Fruit fly (Drosophila melanogaster): ENCODE data around the gene CG4998.
A peak's percentile ranks its signal among the peaks of the same experiment; 100 is the strongest.

Gene CG4998

DNA sequence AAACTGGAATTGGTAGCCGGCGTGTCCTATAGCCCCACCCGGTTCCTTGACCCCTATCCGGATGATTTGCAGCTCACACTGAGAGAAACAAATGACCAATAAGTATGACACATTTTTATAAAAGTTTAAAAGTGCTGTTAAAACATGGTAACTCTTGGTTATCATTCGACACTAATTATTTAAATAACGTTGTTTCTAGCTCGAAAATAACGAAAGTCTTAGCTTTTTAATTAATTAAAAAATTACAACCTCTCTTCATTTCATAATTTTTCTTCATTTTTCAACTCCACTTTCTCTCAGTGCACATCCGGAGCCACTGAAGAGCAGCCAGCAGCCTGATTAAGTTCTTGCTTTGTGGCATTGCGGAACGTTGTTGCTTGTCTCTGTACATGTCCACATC, 25.4 kb downstream of the CG4998 start:
- TF ChIP-seq CrebA (GFP tag; optimal IDR thresholded peaks at IDR 0.05; ENCODE audit: borderline replicate concordance) (no peak), Myc (optimal IDR thresholded peaks at IDR 0.05) (no peak), OdsH (GFP tag; optimal IDR thresholded peaks at IDR 0.05) (peak; percentile 81), dl (GFP tag; optimal IDR thresholded peaks at IDR 0.05; ENCODE audit: insufficient read depth in 1 of 2, partially characterized antibody in 2 of 2) (no peak), woc (GFP tag; optimal IDR thresholded peaks at IDR 0.05) (peak; percentile 67), dmrt93B (GFP tag; optimal IDR thresholded peaks at IDR 0.05) (peak; percentile 56), jim (GFP tag; optimal IDR thresholded peaks at IDR 0.05) (no peak), Sp1 (GFP tag; optimal IDR thresholded peaks at IDR 0.05) (peak; percentile 78), Vsx2 (GFP tag; optimal IDR thresholded peaks at IDR 0.05; ENCODE audit: partially characterized antibody) (no peak), lola (GFP tag; optimal IDR thresholded peaks at IDR 0.05) (no peak), psq (GFP tag; optimal IDR thresholded peaks at IDR 0.05) (peak; percentile 66), Dif (GFP tag; optimal IDR thresholded peaks at IDR 0.05; ENCODE audit: partially characterized antibody) (no peak), CG9705 (GFP tag; optimal IDR thresholded peaks at IDR 0.05) (peak; percentile 39), ey (GFP tag; optimal IDR thresholded peaks at IDR 0.05) (peak; percentile 69), Hr78 (GFP tag; optimal IDR thresholded peaks at IDR 0.05) (no peak), Jra (GFP tag; optimal IDR thresholded peaks at IDR 0.05) (no peak), h (GFP tag; optimal IDR thresholded peaks at IDR 0.05) (peak; percentile 83), sage (GFP tag; optimal IDR thresholded peaks at IDR 0.05) (no peak), Mio (GFP tag; optimal IDR thresholded peaks at IDR 0.05) (no peak), HLH106 (tag; optimal IDR thresholded peaks at IDR 0.05) (peak; percentile 82), Hnf4 (GFP tag; optimal IDR thresholded peaks at IDR 0.05) (peak; percentile 65), dsf (GFP tag; optimal IDR thresholded peaks at IDR 0.05; ENCODE audit: borderline replicate concordance) (no peak), Dfd (GFP tag; optimal IDR thresholded peaks at IDR 0.05) (no peak), foxo (GFP tag; optimal IDR thresholded peaks at IDR 0.05) (peak in 1 of 2 experiments; percentile 78), tai (GFP tag; optimal IDR thresholded peaks at IDR 0.05) (no peak), fru (GFP tag; optimal IDR thresholded peaks at IDR 0.05) (peak; percentile 81), brk (GFP tag; optimal IDR thresholded peaks at IDR 0.05) (peak; percentile 27), rgr (GFP tag; optimal IDR thresholded peaks at IDR 0.05) (peak; percentile 70), CG32264 (GFP tag; optimal IDR thresholded peaks at IDR 0.05) (peak; percentile 25), br (GFP tag; optimal IDR thresholded peaks at IDR 0.05) (peak; percentile 73), sv (GFP tag; optimal IDR thresholded peaks at IDR 0.05) (no peak), Abd-B (GFP tag; optimal IDR thresholded peaks at IDR 0.05) (no peak)

DNA sequence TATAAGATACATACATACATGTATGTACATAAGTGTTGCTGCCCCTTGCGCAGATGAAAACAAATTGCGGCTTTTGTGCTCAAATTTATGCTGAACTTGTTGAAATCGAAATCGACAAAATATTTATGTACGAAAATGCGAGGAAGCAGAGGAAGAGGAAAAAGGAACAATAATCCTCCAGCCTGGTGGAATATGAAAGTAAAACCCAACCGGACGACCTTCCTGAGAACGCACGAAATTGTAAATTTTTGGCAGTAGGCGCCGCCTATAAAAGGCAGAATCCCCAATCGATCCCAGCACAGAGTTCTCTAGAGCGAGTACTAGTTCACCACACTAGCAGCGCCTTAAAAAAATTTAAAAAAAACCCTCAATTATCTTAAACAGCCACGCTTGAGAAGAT, 25.8 kb downstream of the CG4998 start, which contains the start of gene Cpr72Eb:
Gene Cpr72Eb (plus strand): TSS at position 301 of the 400 bp plus-strand sequence.
- TF ChIP-seq Dif (GFP tag; optimal IDR thresholded peaks at IDR 0.05; ENCODE audit: partially characterized antibody) = no peak
- TF ChIP-seq Dfd (GFP tag; optimal IDR thresholded peaks at IDR 0.05) = no peak
- TF ChIP-seq sage (GFP tag; optimal IDR thresholded peaks at IDR 0.05) = no peak
- TF ChIP-seq dsf (GFP tag; optimal IDR thresholded peaks at IDR 0.05; ENCODE audit: borderline replicate concordance) = no peak
- no peak for TF ChIP-seq psq (GFP tag; optimal IDR thresholded peaks at IDR 0.05)
- no peak for TF ChIP-seq Abd-B (GFP tag; optimal IDR thresholded peaks at IDR 0.05)
- no peak for TF ChIP-seq woc (GFP tag; optimal IDR thresholded peaks at IDR 0.05)

DNA sequence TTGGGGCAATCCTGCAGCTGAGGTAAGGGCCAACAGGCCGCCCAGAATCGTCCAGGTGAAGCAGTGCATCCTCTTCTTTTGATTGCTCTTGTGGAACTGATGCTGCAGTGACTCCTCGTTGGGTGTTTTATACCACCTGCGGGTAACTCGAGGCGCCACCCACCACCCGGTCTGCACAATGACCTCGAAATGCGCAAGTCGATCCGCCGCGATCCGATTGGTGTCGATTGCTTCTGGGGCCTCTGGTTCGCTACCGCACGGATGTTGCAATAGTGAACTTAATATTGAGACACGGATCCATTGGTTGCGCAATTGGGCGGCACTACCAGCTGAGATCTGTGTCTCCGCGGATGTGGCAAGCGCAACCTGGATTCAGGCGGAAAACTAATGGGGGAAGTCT, 28.4 kb downstream of the CG4998 start, which contains the start of gene Cpr72Ec:
Gene Cpr72Ec (minus strand): TSS at position 101 of the 400 bp plus-strand sequence.
- TF ChIP-seq h (GFP tag; optimal IDR thresholded peaks at IDR 0.05) = no peak
- TF ChIP-seq fru (GFP tag; optimal IDR thresholded peaks at IDR 0.05) = no peak
- TF ChIP-seq pan (optimal IDR thresholded peaks at IDR 0.05) = no peak
- no peak for TF ChIP-seq sv (GFP tag; optimal IDR thresholded peaks at IDR 0.05)
- TF ChIP-seq Abd-B (GFP tag; optimal IDR thresholded peaks at IDR 0.05) = no peak
- no peak for TF ChIP-seq sage (GFP tag; optimal IDR thresholded peaks at IDR 0.05)
- no peak for TF ChIP-seq dmrt93B (GFP tag; optimal IDR thresholded peaks at IDR 0.05)
- no peak for TF ChIP-seq Mio (GFP tag; optimal IDR thresholded peaks at IDR 0.05)
- no peak for TF ChIP-seq jim (GFP tag; optimal IDR thresholded peaks at IDR 0.05)
- no peak for TF ChIP-seq usp (GFP tag; optimal IDR thresholded peaks at IDR 0.05)
- TF ChIP-seq Dfd (GFP tag; optimal IDR thresholded peaks at IDR 0.05) = no peak
- TF ChIP-seq Vsx2 (GFP tag; optimal IDR thresholded peaks at IDR 0.05; ENCODE audit: partially characterized antibody) = no peak
- TF ChIP-seq lola (GFP tag; optimal IDR thresholded peaks at IDR 0.05) = no peak
- no peak for TF ChIP-seq foxo (GFP tag; optimal IDR thresholded peaks at IDR 0.05)
- TF ChIP-seq Dif (GFP tag; optimal IDR thresholded peaks at IDR 0.05; ENCODE audit: partially characterized antibody) = no peak
- no peak for TF ChIP-seq Hr78 (GFP tag; optimal IDR thresholded peaks at IDR 0.05)
- no peak for TF ChIP-seq br (GFP tag; optimal IDR thresholded peaks at IDR 0.05)
- TF ChIP-seq Sp1 (GFP tag; optimal IDR thresholded peaks at IDR 0.05) = no peak
- no peak for TF ChIP-seq ey (GFP tag; optimal IDR thresholded peaks at IDR 0.05)
- TF ChIP-seq Rel (GFP tag; optimal IDR thresholded peaks at IDR 0.05) = no peak
- no peak for TF ChIP-seq Rel (tag; optimal IDR thresholded peaks at IDR 0.05)

Measured in whole organism, wandering third instar larva.